Worm (Caenorhabditis elegans) whole organism, L4/young adult: ENCODE results near the gene M02B7.7.

ENCODE experiments used
- W03F9.2 ChIP-seq: fragments of 150-350 bp; optimal IDR thresholded peaks from 2 replicates; lab custom pipeline; 2014; ENCODE audit warnings: missing biosample characterization, missing genetic modification characterization
- dao-5 ChIP-seq: sonication (generic microtip); optimal IDR thresholded peaks from 2 replicates; lab custom pipeline; 2016; ENCODE audit warnings: missing genotype, missing genetic modification characterization, moderate library complexity, missing compliant biosample characterization
- him-1 ChIP-seq: sonication (generic microtip); optimal IDR thresholded peaks from 2 replicates; lab custom pipeline; 2016; ENCODE audit warnings: missing genotype, missing genetic modification reagents, missing genetic modification characterization, missing compliant biosample characterization

Gene M02B7.7

DNA sequence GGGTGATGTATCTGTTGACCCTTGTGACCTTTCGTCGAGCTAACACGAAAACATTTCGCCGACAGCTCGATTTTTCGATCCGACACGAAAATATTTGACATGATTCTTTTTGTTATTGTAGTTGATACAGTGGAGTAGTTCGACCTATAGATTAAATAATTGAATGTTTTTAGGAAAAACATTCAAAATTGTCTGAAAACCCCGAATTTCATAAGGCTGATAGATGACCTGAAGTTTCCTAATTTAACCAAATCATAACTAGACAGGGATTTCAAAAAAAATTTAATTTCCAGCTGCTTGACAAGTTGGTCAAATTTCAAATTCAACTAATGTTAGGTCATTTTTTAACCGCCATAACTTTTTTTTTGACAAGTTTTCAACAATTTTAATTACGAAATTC is 28.1 kb upstream of the M02B7.7 start, which contains the start of gene cal-3:
Gene cal-3, minus strand, starts transcription at position 101 of the 400 bp plus-strand sequence.
- TF ChIP-seq dao-5 (tag; lab: Kevin White, UChicago) (no peak), W03F9.2 (tag; lab: Kevin White, UChicago) (no peak)

DNA sequence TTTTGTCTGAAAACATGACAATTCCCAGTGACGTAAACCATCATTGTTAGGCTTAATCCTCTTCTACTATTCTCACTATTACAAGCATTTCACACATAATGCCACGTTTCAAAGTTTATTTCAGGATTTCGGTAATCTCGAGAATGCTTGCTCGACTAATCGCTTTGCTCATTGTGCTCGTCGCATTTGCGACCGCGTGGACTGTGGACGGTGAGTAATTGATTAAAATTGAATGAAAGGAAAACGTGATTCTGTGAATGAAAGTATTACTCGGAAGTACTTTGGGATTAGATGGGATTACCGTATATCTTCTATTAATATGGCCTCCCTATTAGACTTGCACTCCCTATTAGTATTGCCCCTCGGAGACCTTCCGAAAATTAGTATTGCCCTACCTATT is 26.8 kb upstream of the M02B7.7 start:
- TF ChIP-seq W03F9.2 (tag; lab: Kevin White, UChicago) = no peak
- no peak for TF ChIP-seq dao-5 (tag; lab: Kevin White, UChicago)
- no peak for TF ChIP-seq him-1 (tag; lab: Kevin White, UChicago)

DNA sequence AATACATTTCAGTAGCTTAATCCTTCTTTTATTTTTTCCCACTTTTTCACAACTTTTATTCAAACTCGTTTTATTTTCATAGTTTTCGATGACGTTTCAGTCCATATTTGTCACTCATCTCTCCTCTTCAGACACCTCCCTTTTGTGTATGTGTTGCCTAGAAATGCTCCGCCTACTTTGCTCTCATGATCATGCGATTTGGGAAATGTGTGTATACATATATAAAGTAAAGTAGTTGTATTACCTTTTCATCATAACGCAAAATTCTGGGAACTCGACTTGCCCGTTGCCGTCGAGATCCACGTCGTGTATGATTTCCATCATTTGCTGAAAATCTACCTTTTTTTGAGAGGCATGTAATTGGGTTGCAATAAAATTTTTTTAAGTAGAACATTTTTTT is 25.0 kb upstream of the M02B7.7 start:
- TF ChIP-seq dao-5 (tag; lab: Kevin White, UChicago) = no peak
- TF ChIP-seq him-1 (tag; lab: Kevin White, UChicago) = no peak
- TF ChIP-seq W03F9.2 (tag; lab: Kevin White, UChicago) = no peak

DNA sequence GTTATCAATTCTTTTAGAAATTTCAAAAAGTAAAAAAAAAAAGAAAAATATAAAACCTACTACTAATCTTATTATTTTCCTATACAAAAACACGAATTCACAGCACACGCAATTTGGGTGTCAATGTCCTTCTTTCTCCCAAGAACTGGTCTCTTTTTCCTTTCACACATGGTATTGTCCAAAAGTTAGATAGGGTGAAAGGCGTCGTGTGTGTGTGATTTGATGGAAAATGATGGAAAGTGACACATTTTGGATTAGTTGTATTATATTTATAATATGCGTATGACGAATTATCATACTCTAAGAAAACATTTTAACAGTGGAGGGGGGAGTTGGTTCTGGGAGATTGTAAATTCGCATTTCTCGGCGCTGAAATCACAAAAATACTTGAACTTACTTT is 20.7 kb upstream of the M02B7.7 start:
- no peak for TF ChIP-seq dao-5 (tag; lab: Kevin White, UChicago)
- TF ChIP-seq him-1 (tag; lab: Kevin White, UChicago) = no peak
- TF ChIP-seq W03F9.2 (tag; lab: Kevin White, UChicago) = no peak

ce11 chrIV:3826590-3827128 is 19.7 kb upstream of the M02B7.7 start, which contains the start of gene F28F9.3:
Gene F28F9.3, plus strand, starts transcription at chrIV:3826890.
- no peak for TF ChIP-seq him-1 (tag; lab: Kevin White, UChicago)

DNA sequence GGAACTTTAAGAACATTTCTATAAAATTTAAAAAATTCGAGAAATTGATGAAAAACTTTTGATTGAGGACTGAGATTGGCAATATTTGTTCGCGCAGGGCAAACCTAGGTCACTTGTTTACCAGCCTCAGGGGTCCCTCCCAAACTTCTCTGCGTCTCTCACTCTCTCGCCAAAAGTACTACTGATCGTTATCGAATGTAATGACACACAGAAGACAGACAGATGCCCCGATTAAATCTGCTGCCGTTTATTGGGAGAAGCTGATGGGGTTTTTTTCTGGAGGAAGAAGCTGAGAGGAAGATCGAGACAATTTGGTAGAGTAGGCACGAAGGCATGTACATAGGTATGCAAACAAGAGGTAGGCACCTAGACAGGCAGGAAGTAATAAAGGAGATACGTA is 18.4 kb upstream of the M02B7.7 start:
- no peak for TF ChIP-seq him-1 (tag; lab: Kevin White, UChicago)
- no peak for TF ChIP-seq dao-5 (tag; lab: Kevin White, UChicago)
- no peak for TF ChIP-seq W03F9.2 (tag; lab: Kevin White, UChicago)

ce11 chrIV:3824720-3825119 is 17.7 kb upstream of the M02B7.7 start:
- TF ChIP-seq him-1 (tag; lab: Kevin White, UChicago) = no peak

DNA sequence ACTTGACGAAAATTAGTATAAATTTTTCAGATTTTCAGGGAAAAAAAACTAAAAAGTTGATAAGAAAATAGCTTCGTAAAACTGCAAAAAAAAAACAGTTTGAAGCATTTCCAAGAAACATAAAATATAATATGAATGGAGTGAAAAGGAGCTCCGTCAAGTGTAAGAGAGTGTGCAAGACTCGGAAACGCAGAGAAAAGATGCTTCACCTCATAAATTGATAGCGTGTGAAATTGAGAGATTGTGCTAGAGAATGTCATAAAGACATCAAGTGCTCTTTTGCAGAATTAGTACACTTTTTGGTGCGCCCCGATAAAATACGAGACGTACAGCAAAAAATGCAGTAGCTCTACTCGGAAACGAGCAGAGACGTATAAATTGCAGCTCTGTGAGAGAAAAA is 14.6 kb upstream of the M02B7.7 start:
- TF ChIP-seq dao-5 (tag; lab: Kevin White, UChicago) = no peak
- no peak for TF ChIP-seq W03F9.2 (tag; lab: Kevin White, UChicago)
- TF ChIP-seq him-1 (tag; lab: Kevin White, UChicago) = no peak

ce11 chrIV:3820133-3820532 is 13.1 kb upstream of the M02B7.7 start:
- TF ChIP-seq dao-5 (tag; lab: Kevin White, UChicago) = no peak
- TF ChIP-seq W03F9.2 (tag; lab: Kevin White, UChicago) = no peak
- TF ChIP-seq him-1 (tag; lab: Kevin White, UChicago) = no peak

DNA sequence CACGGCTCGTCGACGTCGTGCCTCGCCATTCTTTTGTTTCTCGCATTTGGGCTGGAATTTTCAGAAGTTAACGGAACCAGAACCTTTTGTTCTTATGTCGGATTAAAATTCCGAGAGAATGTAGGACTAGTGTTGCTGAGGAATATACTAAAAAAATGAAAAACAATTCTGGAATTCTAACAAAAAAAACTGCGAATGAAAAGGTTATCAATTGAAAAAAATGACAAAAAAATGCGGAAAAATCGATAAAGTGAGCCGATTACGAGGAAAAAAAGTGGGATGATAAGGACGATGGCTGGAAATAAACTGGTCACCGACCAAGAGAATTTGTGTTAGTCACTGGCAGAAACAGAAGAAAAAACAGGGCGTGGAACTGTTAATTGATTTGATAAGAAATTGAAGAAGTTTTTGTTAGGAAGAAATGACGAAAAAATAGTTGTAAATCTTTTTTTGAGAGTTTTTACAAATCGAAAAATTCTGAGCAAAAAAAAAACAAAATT is 12.3 kb upstream of the M02B7.7 start, which contains the start of gene bris-1:
Gene bris-1, minus strand, starts transcription at position 51 of the 500 bp plus-strand sequence.
- TF ChIP-seq dao-5 (tag; lab: Kevin White, UChicago) (no peak), W03F9.2 (tag; lab: Kevin White, UChicago) (no peak), him-1 (tag; lab: Kevin White, UChicago) (no peak)

DNA sequence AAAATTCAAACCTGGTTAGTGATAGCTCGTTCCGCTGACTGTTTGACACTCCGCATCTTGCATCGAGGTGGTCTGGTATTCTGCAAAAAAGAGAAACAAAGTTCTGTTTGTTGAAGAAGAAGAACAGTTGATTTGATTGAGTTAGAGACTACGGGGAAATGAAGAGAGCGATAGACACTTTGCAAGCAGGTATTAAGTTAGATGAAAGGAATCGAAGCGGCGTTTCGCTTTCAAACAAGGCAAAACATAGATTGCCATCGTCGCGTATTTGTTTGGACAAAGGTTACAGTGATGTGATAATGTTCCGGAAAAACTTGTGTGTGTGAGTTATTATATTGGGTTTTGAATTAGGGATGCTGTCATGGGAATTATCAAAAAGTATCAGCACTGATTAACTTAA is 10.3 kb upstream of the M02B7.7 start:
- no peak for TF ChIP-seq him-1 (tag; lab: Kevin White, UChicago)
- no peak for TF ChIP-seq W03F9.2 (tag; lab: Kevin White, UChicago)
- TF ChIP-seq dao-5 (tag; lab: Kevin White, UChicago) = no peak

DNA sequence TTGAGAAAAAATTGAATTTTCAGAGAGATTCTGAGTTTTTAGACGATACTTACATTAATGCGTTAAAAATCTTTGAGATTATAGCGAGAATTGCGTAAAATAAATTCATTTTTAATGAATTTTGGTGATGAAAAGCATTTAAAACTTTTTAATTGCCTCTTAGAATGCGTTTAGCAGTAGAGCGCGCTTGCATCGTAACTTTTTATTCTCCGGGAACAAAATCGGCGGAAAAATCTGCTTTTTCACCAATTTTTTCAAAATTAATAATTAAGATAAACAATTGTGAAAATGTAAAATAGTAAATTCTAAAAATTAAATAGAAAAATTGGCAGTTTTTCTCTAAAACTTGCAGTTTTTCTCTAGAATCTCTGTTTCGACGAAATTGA is 8.3 kb upstream of the M02B7.7 start:
- TF ChIP-seq dao-5 (tag; lab: Kevin White, UChicago) = no peak
- TF ChIP-seq him-1 (tag; lab: Kevin White, UChicago) = no peak
- TF ChIP-seq W03F9.2 (tag; lab: Kevin White, UChicago) = no peak

DNA sequence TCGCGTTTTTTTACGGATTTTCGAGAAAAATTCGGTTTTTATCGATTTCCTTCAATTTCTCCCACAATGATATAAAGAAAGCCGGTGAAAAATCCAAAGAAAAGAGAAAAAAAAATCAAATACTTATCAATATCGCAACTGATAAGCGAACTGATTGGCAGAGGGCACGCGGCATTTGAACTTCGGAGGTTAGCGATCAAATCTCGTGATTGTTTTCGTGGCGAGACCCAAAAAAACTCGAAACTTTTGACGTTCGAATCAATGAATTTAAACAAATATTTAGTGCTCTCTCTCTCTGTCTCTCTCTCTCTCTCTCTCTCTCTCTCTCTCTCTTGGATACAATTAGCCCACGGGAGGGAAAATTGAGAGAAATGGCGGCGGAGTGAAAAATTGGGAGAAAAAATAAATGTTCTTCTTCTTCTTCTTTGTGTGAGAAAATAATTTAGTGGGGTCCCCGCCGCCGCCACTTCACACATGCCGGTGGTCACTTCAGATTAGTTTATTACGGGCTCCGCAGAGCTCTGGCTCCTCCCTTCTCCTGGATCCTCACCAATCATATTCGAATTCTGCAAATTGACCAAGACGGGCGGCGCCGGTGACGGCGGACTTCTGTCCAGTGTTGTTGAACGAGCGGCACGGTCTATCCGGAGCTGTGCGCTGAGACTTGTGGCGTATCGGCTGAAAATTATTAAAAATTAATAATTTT is 7.7 kb upstream of the M02B7.7 start:
- no peak for TF ChIP-seq him-1 (tag; lab: Kevin White, UChicago)
- no peak for TF ChIP-seq W03F9.2 (tag; lab: Kevin White, UChicago)
- no peak for TF ChIP-seq dao-5 (tag; lab: Kevin White, UChicago)

DNA sequence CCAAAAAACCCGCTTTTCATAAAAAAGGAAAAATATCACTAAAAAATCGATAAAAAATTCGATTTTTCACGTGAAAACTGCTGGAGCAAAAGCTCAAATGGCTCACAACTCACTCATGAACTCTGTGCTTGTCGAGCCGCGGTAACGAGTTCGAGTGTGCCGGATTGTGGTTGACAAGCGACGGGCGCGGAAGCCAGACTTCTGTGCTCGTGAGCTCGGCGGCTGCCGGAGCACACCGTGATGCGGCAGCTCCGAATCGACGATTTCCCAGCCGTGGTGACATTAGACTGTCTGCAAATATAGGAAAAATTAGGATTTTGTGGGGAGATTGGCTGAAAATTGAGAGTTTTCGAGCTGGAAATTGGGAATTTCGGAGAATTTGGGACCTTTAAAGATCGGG is 5.8 kb upstream of the M02B7.7 start:
- TF ChIP-seq dao-5 (tag; lab: Kevin White, UChicago) (no peak), him-1 (tag; lab: Kevin White, UChicago) (no peak), W03F9.2 (tag; lab: Kevin White, UChicago) (no peak)
